Fruit fly (Drosophila melanogaster): ENCODE results near the gene CG3939.

CG3939 gene

DNA sequence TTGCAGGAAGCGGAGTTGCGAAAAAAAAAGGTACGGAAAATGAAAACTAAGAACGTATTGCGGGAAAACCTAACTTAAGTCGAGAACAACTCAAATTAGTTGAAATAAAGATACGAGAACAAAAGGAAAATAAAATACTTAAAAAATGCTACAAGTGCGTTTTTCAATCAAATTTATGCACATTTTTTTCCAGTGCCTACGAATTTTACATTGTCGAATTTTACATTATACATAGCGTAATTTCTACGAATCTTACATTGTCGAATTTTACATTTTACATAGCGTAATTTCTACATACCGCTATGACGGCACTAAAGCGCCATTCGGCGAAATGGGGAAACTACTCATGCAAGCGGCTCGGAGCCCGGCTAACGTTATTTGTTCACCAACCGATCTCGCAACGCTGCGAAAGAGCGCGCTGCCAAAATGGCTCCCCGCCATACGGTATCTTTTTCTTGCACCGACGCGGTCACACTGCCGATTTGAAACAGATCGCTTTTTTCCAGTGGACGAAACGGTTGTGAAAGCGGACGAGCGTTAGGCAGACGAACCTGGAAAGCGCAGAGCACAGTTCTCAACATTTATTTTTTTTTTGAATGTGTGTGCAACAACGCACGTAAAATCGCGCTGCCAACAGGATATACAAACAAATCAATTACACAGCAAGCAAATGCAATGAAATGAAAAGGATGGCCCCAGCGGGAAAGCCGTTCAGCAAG lies 40.3 kb upstream of the CG3939 start, which contains the start of gene N (continued):
- TF ChIP-seq CG30431 (GFP tag; optimal IDR thresholded peaks at IDR 0.05), result no peak
- peak; percentile 53; the same call in 1 of the 2 replicates for TF ChIP-seq stc (GFP tag; IDR thresholded peaks at IDR 0.05)
- TF ChIP-seq CG18476 (GFP tag; optimal IDR thresholded peaks at IDR 0.05), result no peak
- TF ChIP-seq tna (GFP tag; IDR thresholded peaks at IDR 0.05; ENCODE audit: partially characterized antibody), result peak; percentile 28; the same call in 1 of the 2 replicates
- peak; percentile 58; the same call in 1 of the 2 replicates for TF ChIP-seq bbx (GFP tag; IDR thresholded peaks at IDR 0.05; ENCODE audit: partially characterized antibody)
- TF ChIP-seq TFAM (GFP tag; optimal IDR thresholded peaks at IDR 0.05), result no peak
- TF ChIP-seq CG14667 (GFP tag; IDR thresholded peaks at IDR 0.05), result no peak
- peak; percentile 45 for TF ChIP-seq jumu (GFP tag; optimal IDR thresholded peaks at IDR 0.05)
- peak; percentile 69 for TF ChIP-seq PHDP (tag; optimal IDR thresholded peaks at IDR 0.05)
- TF ChIP-seq CG15269 (tag; optimal IDR thresholded peaks at IDR 0.05), result peak; percentile 56
- no peak; the same call in 2 of the 3 replicates for TF ChIP-seq sr (GFP tag; IDR thresholded peaks at IDR 0.05)
- peak; percentile 51 for TF ChIP-seq nmo (GFP tag; optimal IDR thresholded peaks at IDR 0.05)
- TF ChIP-seq Ets65A (GFP tag), result peak; percentile 89
- no peak for TF ChIP-seq pfk (GFP tag; optimal IDR thresholded peaks at IDR 0.05)
- TF ChIP-seq CG10979 (tag; optimal IDR thresholded peaks at IDR 0.05), result peak; percentile 27
- peak; percentile 29; the same call in 1 of the 2 replicates for TF ChIP-seq inv (GFP tag; IDR thresholded peaks at IDR 0.05; ENCODE audit: partially characterized antibody)
- no peak for TF ChIP-seq CG2202 (tag; optimal IDR thresholded peaks at IDR 0.05)
- TF ChIP-seq esg (GFP tag; conservative IDR thresholded peaks at IDR 0.05), result peak; percentile 27; the same call in 1 of the 2 replicates
- TF ChIP-seq Bteb2 (GFP tag; optimal IDR thresholded peaks at IDR 0.05), result peak; percentile 30
- no peak for TF ChIP-seq tll (GFP tag; optimal IDR thresholded peaks at IDR 0.05)
- no peak for TF ChIP-seq dimm (GFP tag; IDR thresholded peaks at IDR 0.05)
- peak; percentile 57 for TF ChIP-seq sug (tag; optimal IDR thresholded peaks at IDR 0.05)
- TF ChIP-seq slou (GFP tag; optimal IDR thresholded peaks at IDR 0.05), result no peak
- no peak for TF ChIP-seq CG17912 (GFP tag; optimal IDR thresholded peaks at IDR 0.05)
- TF ChIP-seq Lim3 (GFP tag; IDR thresholded peaks at IDR 0.05), result no peak
- peak; percentile 34 for TF ChIP-seq Mad (GFP tag; optimal IDR thresholded peaks at IDR 0.05)
- no peak for TF ChIP-seq Bdp1 (GFP tag; optimal IDR thresholded peaks at IDR 0.05)
- TF ChIP-seq tx (GFP tag; optimal IDR thresholded peaks at IDR 0.05), result no peak
- TF ChIP-seq pum (GFP tag; optimal IDR thresholded peaks at IDR 0.05), result peak; percentile 16
- TF ChIP-seq Lhr (GFP tag; optimal IDR thresholded peaks at IDR 0.05), result peak; percentile 98
- TF ChIP-seq CG2889 (GFP tag; IDR thresholded peaks at IDR 0.05), result no peak
- TF ChIP-seq HLH4C (GFP tag; IDR thresholded peaks at IDR 0.05; ENCODE audit: partially characterized antibody), result no peak
- no peak for TF ChIP-seq Fer2 (tag; optimal IDR thresholded peaks at IDR 0.05)
- TF ChIP-seq Antp (GFP tag; optimal IDR thresholded peaks at IDR 0.05), result no peak
- no peak for TF ChIP-seq fru (optimal IDR thresholded peaks at IDR 0.05)
- peak; percentile 27; the same call in 1 of the 2 replicates for TF ChIP-seq H2.0 (GFP tag; IDR thresholded peaks at IDR 0.05)
- peak; percentile 51 for TF ChIP-seq CG4282 (GFP tag; optimal IDR thresholded peaks at IDR 0.05)
- TF ChIP-seq ham (GFP tag; IDR thresholded peaks at IDR 0.05), result no peak
- TF ChIP-seq D19B (GFP tag; optimal IDR thresholded peaks at IDR 0.05), result no peak
- TF ChIP-seq Camta (GFP tag; optimal IDR thresholded peaks at IDR 0.05), result peak; percentile 4
- TF ChIP-seq Optix (GFP tag; IDR thresholded peaks at IDR 0.05), result no peak; the same call in 2 of the 3 replicates
- TF ChIP-seq CG11247 (GFP tag; IDR thresholded peaks at IDR 0.05), result peak; percentile 65
- peak; percentile 70 for TF ChIP-seq p53 (GFP tag; optimal IDR thresholded peaks at IDR 0.05)
- peak; percentile 51 for TF ChIP-seq grau (tag; optimal IDR thresholded peaks at IDR 0.05)
- TF ChIP-seq hbn (GFP tag; IDR thresholded peaks at IDR 0.05; ENCODE audit: partially characterized antibody), result peak; percentile 37; the same call in 1 of the 2 replicates
- no peak for TF ChIP-seq aop (GFP tag; IDR thresholded peaks at IDR 0.05)
- peak; percentile 71 for TF ChIP-seq Rfx (GFP tag; IDR thresholded peaks at IDR 0.05)
- TF ChIP-seq unpg (GFP tag; optimal IDR thresholded peaks at IDR 0.05), result peak; percentile 70
- TF ChIP-seq CG12071 (GFP tag; optimal IDR thresholded peaks at IDR 0.05), result no peak
- no peak; the same call in 1 of the 2 replicates for TF ChIP-seq Awh (GFP tag; IDR thresholded peaks at IDR 0.05)
